Worm (Caenorhabditis elegans) whole organism, mixed stage, embryonic: ENCODE measurements around the gene rmd-6.

Source experiments
- flh-1 ChIP-seq: fragments of 200-800 bp; sonication (Bioruptor generic); optimal IDR thresholded peaks from 2 replicates; lab custom pipeline; 2018; ENCODE audit warnings: mild to moderate bottlenecking, missing genetic modification characterization, moderate library complexity, missing compliant biosample characterization
- lsy-2 ChIP-seq: fragments of 150-350 bp; optimal IDR thresholded peaks from 2 replicates; lab custom pipeline; 2014; ENCODE audit warnings: missing biosample characterization, missing genetic modification characterization
- mab-5 ChIP-seq: fragments of 150-350 bp; optimal IDR thresholded peaks from 2 replicates; lab custom pipeline; 2014; ENCODE audit warnings: missing biosample characterization, missing genetic modification characterization
- nhr-12 ChIP-seq: fragments of 150-350 bp; optimal IDR thresholded peaks from 2 replicates; lab custom pipeline; 2014; ENCODE audit warnings: missing biosample characterization, missing genetic modification characterization
- nhr-28 ChIP-seq: fragments of 150-350 bp; optimal IDR thresholded peaks from 2 replicates; lab custom pipeline; 2014; ENCODE audit warnings: missing biosample characterization, missing genetic modification characterization
- nhr-76 ChIP-seq: sonication (generic microtip); optimal IDR thresholded peaks from 2 replicates; lab custom pipeline; 2017; ENCODE audit warnings: missing biosample characterization, missing genetic modification characterization
- unc-120 ChIP-seq: sonication (generic microtip); optimal IDR thresholded peaks from 2 replicates; lab custom pipeline; 2017; ENCODE audit warnings: missing genetic modification characterization, missing compliant biosample characterization; ENCODE audit not compliant: poor library complexity, severe bottlenecking

ce11 chrIV:5077918-5078317 lies 9.3 kb downstream of the rmd-6 start:
- no peak for TF ChIP-seq nhr-12 (tag; lab: Kevin White, UChicago)
- TF ChIP-seq mab-5 = no peak
- peak; percentile 21 for TF ChIP-seq unc-120 (tag; lab: Kevin White, UChicago)
- no peak for TF ChIP-seq flh-1 (GFP tag; lab: Kevin White, UChicago)
- TF ChIP-seq nhr-76 (tag; lab: Kevin White, UChicago) = no peak
- TF ChIP-seq lsy-2 (tag; lab: Kevin White, UChicago) = no peak
- TF ChIP-seq nhr-28 (tag; lab: Kevin White, UChicago) = no peak
